Worm (Caenorhabditis elegans) whole organism, midembryonic: ENCODE results near the gene srx-105.

Experiments used
- T22C8.4 ChIP-seq: fragments of 200-800 bp; sonication (Bioruptor generic); IDR thresholded peaks from 2 replicates; pipeline ENCODE4 v1.3.6; 2022; ENCODE audit warnings: missing genetic modification characterization, missing compliant biosample characterization
- cog-1 ChIP-seq: sonication (generic microtip); optimal IDR thresholded peaks from 2 replicates; lab custom pipeline; 2016; ENCODE audit warnings: missing genetic modification characterization, missing compliant biosample characterization
- klf-2 ChIP-seq: fragments of 200-800 bp; sonication (Bioruptor generic); conservative IDR thresholded peaks from 2 replicates; pipeline ENCODE4 v1.3.6; 2022; ENCODE audit warnings: missing genetic modification reagents, missing genetic modification characterization, missing compliant biosample characterization
- med-1 ChIP-seq: sonication (generic microtip); optimal IDR thresholded peaks from 2 replicates; lab custom pipeline; 2017; ENCODE audit warnings: missing genetic modification characterization, mild to moderate bottlenecking, missing compliant biosample characterization, antibody characterized with exemption, missing genetic modification reagents; ENCODE audit not compliant: insufficient read depth
- ref-1 ChIP-seq: fragments of 200-800 bp; sonication (Bioruptor generic); conservative IDR thresholded peaks from 2 replicates; pipeline ENCODE4 v1.3.6; 2022; ENCODE audit warnings: missing genetic modification reagents, missing genetic modification characterization, missing compliant biosample characterization
- tab-1 ChIP-seq: fragments of 200-800 bp; sonication (Bioruptor generic); IDR thresholded peaks from 2 replicates; pipeline ENCODE4 v1.3.6; 2022; ENCODE audit warnings: missing genetic modification characterization, missing compliant biosample characterization
- ztf-23 ChIP-seq: fragments of 200-800 bp; sonication (Bioruptor generic); IDR thresholded peaks from 2 replicates; pipeline ENCODE4 v1.3.6; 2022; ENCODE audit warnings: missing genetic modification reagents, missing genetic modification characterization, missing compliant biosample characterization
- ztf-29 ChIP-seq: fragments of 200-800 bp; sonication (Bioruptor generic); IDR thresholded peaks from 2 replicates; pipeline ENCODE4 v1.3.6; 2022; ENCODE audit warnings: missing genetic modification reagents, missing genetic modification characterization, missing compliant biosample characterization

ce11 chrII:3711047-3711446, 9.8 kb upstream of the srx-105 start, which contains the start of gene fbxc-53:
- TF ChIP-seq med-1 (GFP tag; lab: Kevin White, UChicago) (no peak), cog-1 (tag; lab: Kevin White, UChicago) (no peak), ref-1 (GFP tag; lab: Robert Waterston, UW) (no peak), ztf-29 (no peak), klf-2 (no peak), T22C8.4 (no peak), tab-1 (GFP tag; lab: Robert Waterston, UW) (no peak), ztf-23 (GFP tag; lab: Robert Waterston, UW) (no peak)
